Fruit fly (Drosophila melanogaster) whole organism, wandering third instar larva: ENCODE data around the gene obst-H.
A peak's percentile ranks its signal among the peaks of the same experiment; 100 is the strongest.

ENCODE experiments used
- Abd-B ChIP-seq: fragments of >200 bp; optimal IDR thresholded peaks from 2 replicates; lab custom pipeline; 2017; ENCODE audit warnings: missing biosample characterization, missing genetic modification characterization
- CG32264 ChIP-seq: fragments of 200-800 bp; sonication (Bioruptor generic); optimal IDR thresholded peaks from 2 replicates; lab custom pipeline; 2016; ENCODE audit warnings: missing biosample characterization, missing genetic modification characterization
- CG9705 ChIP-seq: fragments of 200-800 bp; sonication (Bioruptor generic); optimal IDR thresholded peaks from 2 replicates; lab custom pipeline; 2018; ENCODE audit warnings: missing biosample characterization, mild to moderate bottlenecking, missing genetic modification characterization
- CrebA ChIP-seq: fragments of 200-800 bp; sonication (Bioruptor generic); optimal IDR thresholded peaks from 2 replicates; lab custom pipeline; 2016; ENCODE audit warnings: missing biosample characterization, mild to moderate bottlenecking, missing genetic modification characterization, borderline replicate concordance
- Dfd ChIP-seq: fragments of >200 bp; optimal IDR thresholded peaks from 2 replicates; lab custom pipeline; 2017; ENCODE audit warnings: missing biosample characterization, missing genetic modification characterization
- Dif ChIP-seq: fragments of 200-275, 200-300 bp; sonication (Bioruptor generic); optimal IDR thresholded peaks from 2 replicates; lab custom pipeline; 2018; ENCODE audit warnings: missing biosample characterization, missing genetic modification characterization; ENCODE audit not compliant: partially characterized antibody
- GATAd ChIP-seq: sonication (Bioruptor generic); optimal IDR thresholded peaks from 2 replicates; lab custom pipeline; 2016; ENCODE audit warnings: missing biosample characterization, missing genetic modification characterization
- HLH106 ChIP-seq: fragments of 200-800 bp; optimal IDR thresholded peaks from 3 replicates; lab custom pipeline; 2019; ENCODE audit warnings: missing biosample characterization, mild to moderate bottlenecking, missing genetic modification characterization, moderate library complexity
- Hnf4 ChIP-seq: fragments of 200-800 bp; sonication (Bioruptor generic); optimal IDR thresholded peaks from 2 replicates; lab custom pipeline; 2016; ENCODE audit warnings: missing biosample characterization, mild to moderate bottlenecking, missing genetic modification characterization
- Hr83 ChIP-seq: fragments of 200-300 bp; sonication (Bioruptor generic); optimal IDR thresholded peaks from 2 replicates; lab custom pipeline; 2016; ENCODE audit warnings: missing biosample characterization, mild to moderate bottlenecking, missing genetic modification characterization, moderate library complexity; ENCODE audit not compliant: poor library complexity, severe bottlenecking
- Jra ChIP-seq: sonication (Bioruptor generic); optimal IDR thresholded peaks from 2 replicates; lab custom pipeline; 2016; ENCODE audit warnings: missing biosample characterization, missing genetic modification characterization
- Mio ChIP-seq: sonication (Bioruptor generic); optimal IDR thresholded peaks from 2 replicates; lab custom pipeline; 2016; ENCODE audit warnings: missing biosample characterization, missing genetic modification characterization
- Myc ChIP-seq: fragments of >200 bp; optimal IDR thresholded peaks from 2 replicates; lab custom pipeline; 2017
- N ChIP-seq: fragments of >200 bp; optimal IDR thresholded peaks from 2 replicates; lab custom pipeline; 2018; ENCODE audit warnings: missing biosample characterization, missing external identifiers, missing genetic modification characterization
- Rel ChIP-seq, 2 experiments: fragments of 200-800 bp; sonication (Bioruptor generic) in 1 of 2; optimal IDR thresholded peaks; 2 replicates in 1 of 2; 3 replicates in 1 of 2; lab custom pipeline; 2016 to 2019; ENCODE audit warnings: mild to moderate bottlenecking in 2 of 2, missing biosample characterization in 2 of 2, missing genetic modification characterization in 2 of 2, moderate library complexity in 1 of 2
- Sp1 ChIP-seq: fragments of 200-800 bp; sonication (Bioruptor generic); optimal IDR thresholded peaks from 3 replicates; lab custom pipeline; 2019; ENCODE audit warnings: missing biosample characterization, mild to moderate bottlenecking, missing genetic modification characterization, moderate library complexity
- br ChIP-seq: fragments of 200-800 bp; sonication (Bioruptor generic); optimal IDR thresholded peaks from 2 replicates; lab custom pipeline; 2016; ENCODE audit warnings: missing biosample characterization, missing genetic modification characterization
- brk ChIP-seq: fragments of 200-800 bp; sonication (Bioruptor generic); optimal IDR thresholded peaks from 2 replicates; lab custom pipeline; 2016; ENCODE audit warnings: missing biosample characterization, mild to moderate bottlenecking, missing genetic modification characterization
- dl ChIP-seq, 2 experiments: fragments of 175-275, 200-275 bp in 1 of 2; fragments of 200-275 bp in 1 of 2; sonication (Bioruptor generic); optimal IDR thresholded peaks; lab custom pipeline; 2018; ENCODE audit warnings: mild to moderate bottlenecking in 2 of 2, missing biosample characterization in 2 of 2, missing genetic modification characterization in 2 of 2, moderate library complexity in 2 of 2; ENCODE audit not compliant: partially characterized antibody in 2 of 2, insufficient read depth in 1 of 2
- dmrt93B ChIP-seq: fragments of 200-800 bp; sonication (Bioruptor generic); optimal IDR thresholded peaks from 2 replicates; lab custom pipeline; 2018; ENCODE audit warnings: missing biosample characterization, mild to moderate bottlenecking, missing genetic modification characterization
- dsf ChIP-seq: sonication (Bioruptor generic); optimal IDR thresholded peaks from 2 replicates; lab custom pipeline; 2016; ENCODE audit warnings: missing biosample characterization, missing genetic modification characterization, borderline replicate concordance
- ey ChIP-seq: fragments of 200-800 bp; sonication (Bioruptor generic); optimal IDR thresholded peaks from 2 replicates; lab custom pipeline; 2016; ENCODE audit warnings: missing biosample characterization, missing genetic modification characterization
- fru ChIP-seq: fragments of 200-800 bp; sonication (Bioruptor generic); optimal IDR thresholded peaks from 3 replicates; lab custom pipeline; 2016; ENCODE audit warnings: missing biosample characterization, mild to moderate bottlenecking, missing genetic modification characterization
- h ChIP-seq: fragments of 200-800 bp; sonication (Bioruptor generic); optimal IDR thresholded peaks from 3 replicates; lab custom pipeline; 2016; ENCODE audit warnings: missing biosample characterization, mild to moderate bottlenecking, missing genetic modification characterization
- jim ChIP-seq: fragments of 175-275, 200-325 bp; sonication (Bioruptor generic); optimal IDR thresholded peaks from 2 replicates; lab custom pipeline; 2016; ENCODE audit warnings: missing biosample characterization, mild to moderate bottlenecking, missing genetic modification characterization
- lola ChIP-seq: fragments of >200 bp; optimal IDR thresholded peaks from 2 replicates; lab custom pipeline; 2017; ENCODE audit warnings: missing biosample characterization, missing genetic modification characterization
- pan ChIP-seq: fragments of >200 bp; optimal IDR thresholded peaks from 2 replicates; lab custom pipeline; 2017
- psq ChIP-seq: fragments of 200-800 bp; sonication (Bioruptor generic); optimal IDR thresholded peaks from 3 replicates; lab custom pipeline; 2017; ENCODE audit warnings: missing biosample characterization, mild to moderate bottlenecking, missing genetic modification characterization, moderate library complexity
- rgr ChIP-seq: fragments of 200-800 bp; sonication (Bioruptor generic); optimal IDR thresholded peaks from 3 replicates; lab custom pipeline; 2016; ENCODE audit warnings: missing biosample characterization, mild to moderate bottlenecking, missing genetic modification characterization
- sv ChIP-seq: fragments of 200-800 bp; sonication (Bioruptor generic); optimal IDR thresholded peaks from 3 replicates; lab custom pipeline; 2016; ENCODE audit warnings: missing biosample characterization, missing genetic modification characterization
- tai ChIP-seq: sonication (Bioruptor generic); optimal IDR thresholded peaks from 2 replicates; lab custom pipeline; 2016; ENCODE audit warnings: missing biosample characterization, missing genetic modification characterization
- usp ChIP-seq: fragments of >200 bp; optimal IDR thresholded peaks from 2 replicates; lab custom pipeline; 2017; ENCODE audit warnings: missing biosample characterization, missing genetic modification characterization
- woc ChIP-seq: sonication (Bioruptor generic); optimal IDR thresholded peaks from 2 replicates; lab custom pipeline; 2016; ENCODE audit warnings: missing biosample characterization, mild to moderate bottlenecking, missing genetic modification characterization

Gene obst-H

DNA sequence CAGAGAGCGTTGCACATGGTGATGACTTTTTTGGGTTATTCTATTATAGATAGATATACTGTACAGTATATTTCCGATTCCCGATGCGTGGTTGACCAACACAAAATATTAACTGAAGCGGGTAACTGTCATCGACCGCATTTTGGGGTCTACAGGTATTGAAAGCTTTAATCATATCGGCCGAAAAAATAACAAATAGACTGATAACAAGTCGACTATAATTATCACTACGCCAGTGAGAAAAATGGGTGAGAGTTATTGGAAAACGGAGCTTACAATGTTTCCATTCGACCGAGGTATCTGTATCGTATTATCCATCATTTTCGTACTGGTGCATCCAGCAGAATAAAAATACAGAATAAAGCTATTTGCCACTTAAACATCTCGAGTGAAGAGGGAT is 10.7 kb downstream of the obst-H start:
- no peak for TF ChIP-seq rgr (GFP tag; lab: Kevin White, UChicago)
- TF ChIP-seq Rel (GFP tag; optimal IDR thresholded peaks at IDR 0.05; lab: Kevin White, UChicago) = no peak
- peak; percentile 45 for TF ChIP-seq Rel (tag; optimal IDR thresholded peaks at IDR 0.05; lab: Kevin White, UChicago)
- no peak for TF ChIP-seq lola

DNA sequence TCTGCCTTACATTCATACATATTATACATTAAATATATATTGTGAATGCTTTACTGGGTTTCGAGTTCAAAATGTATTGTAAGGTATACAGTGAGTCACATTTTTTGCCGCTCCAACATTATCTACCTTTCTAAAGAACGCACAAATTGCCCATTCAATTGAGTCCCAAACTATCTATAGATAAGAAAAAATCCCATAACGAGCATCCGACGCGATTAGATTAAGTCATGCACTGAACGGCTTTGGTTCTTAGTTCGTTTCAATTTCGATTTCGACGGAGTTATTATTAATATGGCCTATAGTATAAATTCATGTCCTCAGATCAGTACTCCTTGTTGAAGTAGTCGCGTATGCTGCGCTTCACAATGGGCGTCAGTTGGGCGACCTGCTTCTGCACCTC is 11.5 kb downstream of the obst-H start:
- TF ChIP-seq Abd-B (no peak), Rel (GFP tag; optimal IDR thresholded peaks at IDR 0.05; lab: Kevin White, UChicago) (no peak), Rel (tag; optimal IDR thresholded peaks at IDR 0.05; lab: Kevin White, UChicago) (peak; percentile 28), h (GFP tag; lab: Kevin White, UChicago) (no peak)

DNA sequence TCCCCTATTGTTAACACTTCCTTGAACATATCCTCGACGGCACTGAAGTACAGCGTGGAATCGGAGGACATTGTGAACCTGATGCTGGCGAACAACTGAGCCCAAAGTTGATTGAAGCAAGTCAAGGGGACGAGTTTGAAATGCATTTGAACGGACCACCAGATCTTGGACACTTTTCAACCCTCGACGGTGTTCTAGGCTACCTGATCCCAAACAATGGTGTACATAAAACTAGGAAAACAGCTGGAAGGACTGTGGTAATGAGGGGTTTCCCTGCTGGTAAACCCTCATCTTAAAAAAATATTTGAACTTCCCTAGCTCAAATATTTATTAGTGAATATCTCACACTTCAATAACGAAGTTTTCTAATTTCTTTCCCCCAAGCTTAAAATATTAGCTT is 12.1 kb downstream of the obst-H start, which contains the start of gene CG13454:
Gene CG13454, minus strand, starts transcription at position 101 of the 400 bp plus-strand sequence.
- TF ChIP-seq brk (GFP tag; lab: Kevin White, UChicago) = no peak
- no peak for TF ChIP-seq dmrt93B (GFP tag; lab: Kevin White, UChicago)
- TF ChIP-seq Mio (GFP tag; lab: Kevin White, UChicago) = no peak
- TF ChIP-seq Rel (GFP tag; optimal IDR thresholded peaks at IDR 0.05; lab: Kevin White, UChicago) = no peak
- TF ChIP-seq Rel (tag; optimal IDR thresholded peaks at IDR 0.05; lab: Kevin White, UChicago) = no peak
- no peak for TF ChIP-seq Myc (lab: Kevin White, UChicago)
- TF ChIP-seq rgr (GFP tag; lab: Kevin White, UChicago) = no peak
- TF ChIP-seq, all 38 proteins: peak for 0

DNA sequence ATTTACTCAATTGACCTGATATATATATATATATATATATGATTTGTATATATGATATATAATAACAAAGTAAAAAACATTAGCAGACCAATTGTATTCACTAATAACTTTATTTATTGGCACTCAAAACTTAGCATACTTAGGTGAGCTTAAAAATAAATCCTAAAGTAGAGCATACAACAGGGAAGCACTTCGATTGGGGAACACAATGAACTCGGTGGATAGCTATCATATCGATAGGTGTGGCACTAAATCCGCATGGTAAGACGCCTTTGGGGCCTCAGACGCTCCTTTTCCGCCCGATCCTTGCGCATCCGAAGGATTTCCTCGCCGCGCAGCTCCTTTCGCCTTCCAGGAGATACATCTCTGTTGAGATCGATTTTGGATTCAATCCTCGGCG is 12.6 kb downstream of the obst-H start:
- TF ChIP-seq GATAd (GFP tag; lab: Kevin White, UChicago) = no peak
- no peak for TF ChIP-seq Sp1 (GFP tag; lab: Kevin White, UChicago)
- TF ChIP-seq Dif (GFP tag; lab: Kevin White, UChicago) = no peak
- no peak for TF ChIP-seq sv (GFP tag; lab: Kevin White, UChicago)
- no peak for TF ChIP-seq CrebA (GFP tag; lab: Kevin White, UChicago)
- no peak for TF ChIP-seq Mio (GFP tag; lab: Kevin White, UChicago)
- TF ChIP-seq N (GFP tag; lab: Kevin White, UChicago) = peak; percentile 88
- TF ChIP-seq Jra (GFP tag; lab: Kevin White, UChicago) = no peak
- TF ChIP-seq Myc (lab: Kevin White, UChicago) = peak; percentile 75
- no peak for TF ChIP-seq CG32264 (GFP tag; lab: Kevin White, UChicago)
- TF ChIP-seq Hnf4 = no peak

DNA sequence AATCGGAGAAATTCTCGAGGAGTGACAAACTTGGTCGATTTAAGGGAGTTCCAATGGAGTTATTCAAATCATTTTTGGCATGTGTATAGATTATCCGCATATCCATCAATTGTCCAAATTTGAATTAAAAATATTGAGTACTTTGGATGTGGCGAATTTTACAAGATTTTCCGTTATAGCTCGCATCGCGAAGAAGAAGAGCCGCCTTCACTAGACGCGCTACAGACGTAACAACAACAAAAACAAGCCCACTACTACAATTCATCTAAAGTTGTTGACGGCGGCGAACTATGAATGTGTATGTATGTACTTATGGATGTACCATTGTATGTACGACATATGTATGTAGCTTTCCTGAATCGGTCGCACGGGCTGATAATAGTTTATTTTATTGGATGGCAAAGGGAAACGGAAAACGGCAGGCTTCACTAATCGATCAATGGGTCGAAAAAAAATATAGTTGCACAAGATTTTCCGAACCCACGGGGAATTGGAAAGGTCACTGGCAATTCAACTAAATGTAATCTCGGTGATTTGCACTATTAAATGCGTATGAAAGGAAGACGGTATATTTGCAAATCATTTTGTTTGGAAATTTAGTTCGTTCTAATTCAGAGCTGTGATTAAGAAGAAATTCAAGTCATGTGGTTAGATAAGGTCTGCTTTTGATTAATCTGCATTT is 14.1 kb downstream of the obst-H start:
- no peak for TF ChIP-seq sv (GFP tag; lab: Kevin White, UChicago)
- TF ChIP-seq N (GFP tag; lab: Kevin White, UChicago) = no peak
- TF ChIP-seq jim (GFP tag; lab: Kevin White, UChicago) = no peak
- no peak for TF ChIP-seq tai (GFP tag; lab: Kevin White, UChicago)
- no peak for TF ChIP-seq br (GFP tag; lab: Kevin White, UChicago)
- TF ChIP-seq woc (GFP tag; lab: Kevin White, UChicago) = no peak
- no peak for TF ChIP-seq dl (GFP tag; optimal IDR thresholded peaks at IDR 0.05; lab: Kevin White, UChicago; ENCODE audit: insufficient read depth in 1 of 2, partially characterized antibody in 2 of 2)
- no peak for TF ChIP-seq ey (GFP tag; lab: Kevin White, UChicago)
- TF ChIP-seq usp (GFP tag; lab: Kevin White, UChicago) = no peak
- no peak for TF ChIP-seq Dfd (GFP tag; lab: Kevin White, UChicago)
- TF ChIP-seq dmrt93B (GFP tag; lab: Kevin White, UChicago) = no peak
- no peak for TF ChIP-seq CG9705 (GFP tag; lab: Kevin White, UChicago)
- no peak for TF ChIP-seq psq
- no peak for TF ChIP-seq dsf (GFP tag; lab: Kevin White, UChicago)
- TF ChIP-seq Dif (GFP tag; lab: Kevin White, UChicago) = no peak
- no peak for TF ChIP-seq rgr (GFP tag; lab: Kevin White, UChicago)
- TF ChIP-seq HLH106 (tag; lab: Kevin White, UChicago) = no peak
- TF ChIP-seq fru = no peak
- no peak for TF ChIP-seq pan (lab: Kevin White, UChicago)
- TF ChIP-seq Hr83 (GFP tag; lab: Kevin White, UChicago) = no peak
